Worm (Caenorhabditis elegans) whole organism, L2 larva: ENCODE results near the gene C52E2.3.

Source experiments
- crh-2 ChIP-seq: sonication (generic microtip); optimal IDR thresholded peaks from 2 replicates; lab custom pipeline; 2017; ENCODE audit warnings: missing biosample characterization, missing genetic modification characterization
- mbf-1 ChIP-seq: sonication (generic microtip); optimal IDR thresholded peaks from 2 replicates; lab custom pipeline; 2017; ENCODE audit warnings: missing biosample characterization, missing genetic modification characterization
- nhr-12 ChIP-seq: fragments of 150-350 bp; optimal IDR thresholded peaks from 2 replicates; lab custom pipeline; 2014; ENCODE audit warnings: missing biosample characterization, missing genetic modification characterization
- nhr-6 ChIP-seq: fragments of 150-350 bp; optimal IDR thresholded peaks from 2 replicates; lab custom pipeline; 2014; ENCODE audit warnings: missing biosample characterization, missing genetic modification characterization
- snpc-4 ChIP-seq: fragments of 150-350 bp; optimal IDR thresholded peaks from 2 replicates; lab custom pipeline; 2014; ENCODE audit warnings: missing biosample characterization, missing genetic modification characterization
- unc-39 ChIP-seq: fragments of 150-350 bp; optimal IDR thresholded peaks from 2 replicates; lab custom pipeline; 2014; ENCODE audit warnings: missing biosample characterization, missing genetic modification characterization
- unc-62 ChIP-seq: fragments of 150-350 bp; optimal IDR thresholded peaks from 2 replicates; lab custom pipeline; 2014; ENCODE audit warnings: missing biosample characterization, missing genetic modification reagents, missing genetic modification characterization

DNA sequence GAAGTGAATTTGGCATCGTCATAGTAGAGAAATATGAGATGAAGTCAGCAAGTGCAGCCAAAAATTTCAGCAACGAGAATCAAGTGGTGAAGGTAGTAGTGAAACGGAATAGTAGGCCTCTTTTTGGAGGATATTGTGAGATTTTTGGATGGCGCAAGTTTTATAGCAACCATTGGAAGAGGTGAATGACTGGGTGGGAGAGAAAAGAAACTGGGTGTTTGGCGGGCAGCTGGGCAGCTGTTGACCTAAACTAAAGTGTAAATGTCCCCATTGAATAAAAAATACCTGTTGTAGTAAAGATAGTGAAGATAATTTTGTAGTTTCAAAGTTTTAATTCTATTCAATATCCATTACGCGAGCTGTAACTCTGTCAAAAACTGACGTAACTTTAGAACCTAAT is 35.0 kb upstream of the C52E2.3 start:
- TF ChIP-seq unc-62 (GFP tag; lab: Kevin White, UChicago), result no peak
- TF ChIP-seq nhr-12 (tag; lab: Kevin White, UChicago), result no peak
- TF ChIP-seq nhr-6, result no peak
- no peak for TF ChIP-seq unc-39 (tag; lab: Kevin White, UChicago)
- no peak for TF ChIP-seq mbf-1 (tag; lab: Kevin White, UChicago)
- TF ChIP-seq crh-2 (tag; lab: Kevin White, UChicago), result no peak
- TF ChIP-seq snpc-4 (tag; lab: Kevin White, UChicago), result no peak
